Worm (Caenorhabditis elegans) whole organism, L3 larva: Measurements from ENCODE around the gene nhr-35.
A peak's percentile ranks its signal among the peaks of the same experiment; 100 is the strongest.

Experiments
- egl-5 ChIP-seq: fragments of 150-350 bp; optimal IDR thresholded peaks from 2 replicates; lab custom pipeline; 2017; ENCODE audit warnings: missing biosample characterization, missing genetic modification reagents, missing genetic modification characterization, inconsistent platforms
- elt-1 ChIP-seq: fragments of 150-350 bp; optimal IDR thresholded peaks from 2 replicates; lab custom pipeline; 2014; ENCODE audit warnings: missing biosample characterization, missing genetic modification characterization
- elt-2 ChIP-seq: sonication (generic microtip); optimal IDR thresholded peaks from 2 replicates; lab custom pipeline; 2016; ENCODE audit warnings: missing genetic modification reagents, mild to moderate bottlenecking, missing genetic modification characterization, missing compliant biosample characterization
- elt-3 ChIP-seq, 3 experiments: fragments of 150-350 bp in 1 of 3; sonication (generic microtip) in 2 of 3; optimal IDR thresholded peaks; 2 replicates in 2 of 3; 4 replicates in 1 of 3; lab custom pipeline; 2014 to 2017; ENCODE audit warnings: missing biosample characterization in 3 of 3, missing genetic modification characterization in 3 of 3
- fkh-10 ChIP-seq: sonication (generic microtip); optimal IDR thresholded peaks from 2 replicates; lab custom pipeline; 2017; ENCODE audit warnings: missing biosample characterization, missing genetic modification reagents, missing genetic modification characterization
- lin-39 ChIP-seq: fragments of 150-350 bp; optimal IDR thresholded peaks from 2 replicates; lab custom pipeline; 2018; ENCODE audit warnings: missing biosample characterization, missing genetic modification reagents, missing genetic modification characterization
- nfya-1 ChIP-seq: sonication (generic microtip); optimal IDR thresholded peaks from 2 replicates; lab custom pipeline; 2017; ENCODE audit warnings: missing genetic modification characterization, mild to moderate bottlenecking, missing compliant biosample characterization, antibody characterized with exemption, moderate library complexity; ENCODE audit not compliant: insufficient read depth
- nhr-43 ChIP-seq: sonication (generic microtip); optimal IDR thresholded peaks from 2 replicates; lab custom pipeline; 2016; ENCODE audit warnings: mild to moderate bottlenecking, missing genetic modification characterization, missing compliant biosample characterization; ENCODE audit not compliant: poor library complexity, severe bottlenecking

DNA sequence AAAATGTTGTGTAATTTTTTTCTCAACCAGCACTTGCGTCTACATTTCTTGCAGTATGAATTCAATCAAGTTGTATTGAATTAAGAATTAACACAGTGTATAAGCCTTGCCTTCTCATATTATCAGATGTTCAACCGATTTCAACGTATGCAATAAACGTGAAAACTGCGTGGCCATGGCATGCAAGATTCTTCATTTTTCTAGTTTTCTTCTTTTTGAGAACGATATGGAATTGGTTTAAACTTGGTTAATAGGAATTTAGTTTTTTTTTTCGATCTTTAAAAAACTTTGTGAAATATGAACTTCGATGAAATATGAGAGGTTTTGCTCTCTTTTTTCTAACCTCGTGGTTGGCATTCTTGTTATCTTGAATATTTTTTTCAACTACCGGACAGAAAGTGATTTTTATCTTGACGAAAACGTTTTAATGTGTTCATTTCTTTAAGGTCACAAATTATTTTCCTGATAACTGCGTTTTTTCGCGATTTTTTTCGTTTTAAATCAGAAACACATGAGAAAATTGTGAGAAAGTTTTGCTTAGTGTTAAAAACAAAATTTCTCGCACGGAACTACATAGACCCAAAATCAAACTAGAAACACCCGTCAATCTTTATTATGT lies 2.0 kb upstream of the nhr-35 start:
- TF ChIP-seq elt-1 (tag; lab: Kevin White, UChicago) (peak; percentile 54), nhr-43 (tag; lab: Kevin White, UChicago) (no peak), lin-39 (tag; lab: Kevin White, UChicago) (no peak), elt-2 (tag; lab: Kevin White, UChicago) (peak; percentile 80), fkh-10 (GFP tag; lab: Kevin White, UChicago) (no peak), egl-5 (tag; lab: Kevin White, UChicago) (no peak), elt-3 (tag; optimal IDR thresholded peaks at IDR 0.05; lab: Kevin White, UChicago) (no peak), nfya-1 (no peak)
